Fruit fly (Drosophila melanogaster): ENCODE measurements around the gene CG13924.

Gene CG13924

dm6 chr3L:1869719-1870118 lies at the start of gene CG13924:
Gene CG13924 (plus strand): TSS chr3L:1870019.
- TF ChIP-seq noc (tag; optimal IDR thresholded peaks at IDR 0.05), result no peak

DNA sequence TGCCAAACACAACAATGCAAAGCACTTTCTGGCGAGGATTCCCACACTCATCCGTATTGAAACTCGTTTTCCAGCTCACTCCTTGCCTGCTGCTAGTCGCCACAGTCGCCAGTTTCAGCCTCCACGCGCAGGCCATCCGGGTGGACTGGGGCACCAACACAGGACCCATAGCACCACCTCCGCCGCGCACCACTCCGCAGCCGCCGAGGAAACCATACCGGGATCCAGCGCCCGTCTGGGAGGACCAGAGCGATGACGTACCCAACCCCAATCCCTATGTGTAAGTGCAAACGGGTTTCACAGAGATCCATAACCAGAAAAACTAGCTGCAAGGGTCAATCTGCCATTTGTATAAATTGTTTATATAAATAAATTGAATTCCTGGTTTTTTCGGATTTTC lies 48.7 kb upstream of the CG13924 start:
- TF ChIP-seq noc (tag; optimal IDR thresholded peaks at IDR 0.05), result no peak

DNA sequence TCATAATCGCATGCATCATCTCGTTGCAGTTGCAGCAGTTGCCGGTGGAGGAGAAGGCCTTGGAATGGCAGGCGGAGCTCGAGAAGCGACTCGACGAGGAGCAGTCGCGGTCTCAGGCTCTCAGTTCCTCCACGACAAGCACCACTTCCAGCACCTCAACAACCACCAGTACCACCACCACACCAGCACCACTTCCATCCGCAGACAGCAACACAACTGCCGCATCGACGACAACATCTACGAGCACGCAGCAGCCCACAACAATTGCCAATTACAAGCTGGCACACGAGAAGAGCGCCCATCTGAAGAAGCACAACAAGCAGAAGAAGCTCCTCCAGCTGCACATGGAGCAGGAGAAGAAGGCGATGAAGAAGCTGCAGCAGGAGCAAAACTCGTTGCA lies 47.5 kb upstream of the CG13924 start:
- no peak for TF ChIP-seq noc (tag; optimal IDR thresholded peaks at IDR 0.05)

dm6 chr3L:1827809-1828371 lies 41.9 kb upstream of the CG13924 start:
- no peak for TF ChIP-seq noc (tag; optimal IDR thresholded peaks at IDR 0.05)

- TF ChIP-seq noc (tag; optimal IDR thresholded peaks at IDR 0.05), result no peak
Observed at dm6 chr3L:1829539-1829938, 40.3 kb upstream of the CG13924 start.

- TF ChIP-seq noc (tag; optimal IDR thresholded peaks at IDR 0.05), result no peak
Observed at dm6 chr3L:1831753-1832268, 38.0 kb upstream of the CG13924 start, which contains the start of gene Cpr62Ba. Gene Cpr62Ba (minus strand): TSS chr3L:1831783.

dm6 chr3L:1835064-1835463 lies 34.8 kb upstream of the CG13924 start, which contains the start of gene Cpr62Bb:
Gene Cpr62Bb (minus strand): TSS chr3L:1835164.
- TF ChIP-seq noc (tag; optimal IDR thresholded peaks at IDR 0.05), result no peak

- TF ChIP-seq noc (tag; optimal IDR thresholded peaks at IDR 0.05), result no peak
Observed at dm6 chr3L:1841984-1842383, 27.8 kb upstream of the CG13924 start, which contains the start of gene Cpr62Bc. Gene Cpr62Bc (minus strand): TSS chr3L:1842084.

DNA sequence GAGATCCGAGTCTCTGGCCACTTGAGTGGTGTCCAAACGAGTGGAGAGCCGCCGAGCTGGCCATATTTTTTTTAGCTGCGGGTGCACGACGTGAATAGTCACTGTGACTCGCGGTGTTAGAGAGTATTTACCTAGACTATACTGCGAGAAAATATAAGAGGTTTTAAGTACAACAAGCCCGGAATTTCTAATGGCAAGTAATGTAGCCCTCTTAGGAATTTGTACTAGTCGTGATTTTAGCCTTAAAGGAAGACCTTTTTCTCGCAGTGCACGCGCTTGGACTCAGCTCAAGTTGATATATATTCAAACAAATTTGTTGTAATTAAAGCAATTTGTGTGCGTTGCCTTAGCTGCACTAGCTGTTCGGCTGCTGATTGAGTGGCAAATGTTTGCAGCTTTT lies 25.2 kb upstream of the CG13924 start:
- no peak for TF ChIP-seq noc (tag; optimal IDR thresholded peaks at IDR 0.05)

DNA sequence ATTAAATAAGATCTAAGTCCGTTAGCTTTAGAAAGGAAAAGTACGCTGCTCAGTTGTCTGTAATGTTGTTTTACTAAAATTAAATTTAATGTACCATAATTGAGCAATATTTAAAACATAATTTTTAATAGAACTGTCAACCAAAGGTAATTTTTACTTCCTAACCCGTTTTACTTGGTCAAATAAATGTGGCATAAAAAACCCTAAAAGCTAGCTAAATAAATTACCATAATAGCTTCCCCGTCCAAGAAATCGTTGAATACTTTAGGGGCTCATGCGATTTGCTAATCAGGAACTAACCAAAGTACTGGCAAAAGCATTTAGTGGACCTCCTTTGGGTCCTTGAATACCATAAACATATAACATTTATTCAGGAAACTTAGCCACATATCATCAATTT lies 19.3 kb upstream of the CG13924 start:
- no peak for TF ChIP-seq noc (tag; optimal IDR thresholded peaks at IDR 0.05)

dm6 chr3L:1853277-1853676 lies 16.5 kb upstream of the CG13924 start:
- TF ChIP-seq noc (tag; optimal IDR thresholded peaks at IDR 0.05), result no peak

DNA sequence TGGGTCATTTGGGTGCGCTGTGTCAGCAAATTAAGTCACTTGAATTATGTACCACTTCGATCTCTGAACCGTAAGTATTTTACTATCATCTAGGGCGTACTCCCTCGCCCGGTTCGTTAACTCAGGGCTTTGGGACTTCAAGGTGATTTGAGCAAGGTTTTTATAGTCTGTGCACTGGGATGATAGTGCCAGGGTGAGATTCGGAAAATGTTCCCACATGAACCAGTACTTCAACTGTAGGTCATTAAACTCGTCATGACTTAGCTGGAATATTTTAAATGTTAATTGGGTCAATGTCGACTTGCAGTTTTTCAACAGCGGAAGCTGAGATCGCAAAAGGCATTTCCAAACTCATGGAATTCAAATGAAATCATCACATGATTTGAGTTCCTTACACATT lies 14.3 kb upstream of the CG13924 start, which contains the start of gene CNMa:
CNMa (minus strand) TSS at position 101 of the 400 bp plus-strand sequence.
- TF ChIP-seq noc (tag; optimal IDR thresholded peaks at IDR 0.05), result no peak

DNA sequence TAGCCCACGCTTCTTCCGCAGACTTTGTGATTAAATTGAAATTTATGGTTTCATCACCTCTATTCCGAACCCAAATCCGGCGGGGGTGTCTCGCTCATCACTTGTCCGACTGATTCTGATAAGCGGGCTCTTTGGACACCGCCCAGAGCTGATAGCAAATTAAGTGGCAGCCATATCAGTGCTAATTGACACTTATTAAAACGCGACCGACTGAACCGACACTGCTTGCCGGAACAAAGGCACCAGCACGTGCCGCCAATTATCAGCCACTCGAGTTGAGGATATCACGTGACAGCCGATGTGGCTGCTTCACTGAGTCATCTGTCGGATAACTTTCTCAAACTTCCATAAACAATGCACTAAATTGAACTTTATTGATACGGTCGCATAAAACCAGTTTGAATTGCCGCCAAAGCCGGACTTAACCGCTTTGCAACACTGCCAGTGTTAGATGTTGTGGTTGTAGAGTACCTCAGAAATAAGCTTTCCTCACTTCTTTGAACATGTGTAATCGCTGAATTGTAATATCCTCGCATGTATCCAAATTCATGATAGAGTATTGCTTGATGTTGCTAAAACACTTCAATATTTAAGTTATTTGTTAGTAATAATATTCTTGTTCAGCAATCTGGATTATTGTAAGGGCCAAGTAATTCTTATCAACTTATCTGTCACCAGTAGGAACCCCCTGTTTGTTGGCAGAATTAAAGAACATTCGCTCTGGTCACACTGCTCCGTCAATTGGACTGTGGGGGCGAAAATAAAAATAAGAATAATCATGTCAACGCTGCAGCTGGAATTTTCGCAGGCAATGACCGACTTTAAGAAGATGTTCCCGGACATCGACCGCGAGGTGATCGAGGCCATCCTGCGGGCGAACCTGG lies 13.1 kb upstream of the CG13924 start, which contains the start of gene CG12024:
CG12024 (plus strand) TSS at position 699 of the 884 bp plus-strand sequence.
- peak; percentile 50 for TF ChIP-seq noc (tag; optimal IDR thresholded peaks at IDR 0.05)

dm6 chr3L:1859563-1859962 lies 10.3 kb upstream of the CG13924 start:
- TF ChIP-seq noc (tag; optimal IDR thresholded peaks at IDR 0.05), result no peak

DNA sequence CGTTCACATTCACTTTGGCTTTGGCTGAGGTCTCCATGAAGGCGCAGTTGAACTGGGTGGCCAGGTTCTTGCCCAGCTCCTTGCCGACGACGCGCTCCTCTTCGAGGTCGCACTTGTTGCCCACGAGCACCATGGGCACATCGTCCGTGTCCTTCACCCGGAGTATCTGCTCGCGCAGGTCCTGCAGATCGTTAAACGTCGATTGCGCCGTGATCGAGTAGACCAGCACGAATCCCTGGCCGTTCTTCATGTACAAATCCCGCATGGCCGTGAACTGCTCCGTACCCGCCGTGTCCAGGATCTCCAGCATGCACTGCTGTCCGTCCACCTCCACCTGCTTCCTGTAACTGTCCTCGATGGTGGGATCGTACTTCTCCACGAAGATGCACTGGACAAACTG lies 9.1 kb upstream of the CG13924 start:
- TF ChIP-seq noc (tag; optimal IDR thresholded peaks at IDR 0.05), result no peak

- no peak for TF ChIP-seq noc (tag; optimal IDR thresholded peaks at IDR 0.05)
Observed at dm6 chr3L:1861400-1861793, 8.4 kb upstream of the CG13924 start.

Data from whole organism, larva.